Worm (Caenorhabditis elegans) whole organism, young adult: Measurements from ENCODE around the gene mrpl-40.

ENCODE experiments used
- C17E4.6 ChIP-seq: fragments of 200-800 bp; sonication (Bioruptor generic); IDR thresholded peaks from 2 replicates; pipeline ENCODE4 v1.3.6; 2022; ENCODE audit warnings: missing genetic modification reagents, missing genetic modification characterization, missing compliant biosample characterization
- D2030.7 ChIP-seq: fragments of 200-800 bp; sonication (Bioruptor generic); IDR thresholded peaks from 2 replicates; pipeline ENCODE4 v1.3.6; 2022; ENCODE audit warnings: missing genetic modification reagents, missing genetic modification characterization, missing compliant biosample characterization
- F49E8.2 ChIP-seq: sonication (generic microtip); optimal IDR thresholded peaks from 3 replicates; lab custom pipeline; 2017; ENCODE audit warnings: missing genetic modification characterization, mild to moderate bottlenecking, missing compliant biosample characterization, antibody characterized with exemption, moderate library complexity; ENCODE audit not compliant: insufficient read depth
- K12H6.12 ChIP-seq: fragments of 200-800 bp; sonication (Bioruptor generic); optimal IDR thresholded peaks from 2 replicates; lab custom pipeline; 2018; ENCODE audit warnings: mild to moderate bottlenecking, missing genetic modification characterization, missing compliant biosample characterization
- T07F8.4 ChIP-seq: sonication (generic microtip); optimal IDR thresholded peaks from 2 replicates; lab custom pipeline; 2016; ENCODE audit warnings: mild to moderate bottlenecking, missing genetic modification characterization, moderate library complexity, missing compliant biosample characterization
- Y67H2A.10 ChIP-seq: fragments of 200-800 bp; sonication (Bioruptor generic); conservative IDR thresholded peaks from 2 replicates; pipeline ENCODE4 v1.3.6; 2022; ENCODE audit warnings: missing genetic modification reagents, missing genetic modification characterization, missing compliant biosample characterization
- akir-1 ChIP-seq: fragments of 200-800 bp; sonication (Bioruptor generic); optimal IDR thresholded peaks from 2 replicates; lab custom pipeline; 2018; ENCODE audit warnings: mild to moderate bottlenecking, missing genetic modification characterization, moderate library complexity, missing compliant biosample characterization
- ama-1 ChIP-seq, 3 experiments: fragments of 150-350 bp in 1 of 3; sonication (generic microtip) in 2 of 3; optimal IDR thresholded peaks; 2 replicates each; lab custom pipeline; 2014 to 2018; ENCODE audit warnings: missing biosample characterization in 2 of 3, missing genetic modification characterization in 2 of 3, missing genetic modification reagents in 2 of 3
- aptf-2 ChIP-seq: fragments of 200-800 bp; sonication (Bioruptor generic); conservative IDR thresholded peaks from 2 replicates; pipeline ENCODE4 v1.3.6; 2022; ENCODE audit warnings: missing genetic modification reagents, missing genetic modification characterization, missing compliant biosample characterization
- attf-5 ChIP-seq: fragments of 200-800 bp; sonication (Bioruptor generic); optimal IDR thresholded peaks from 2 replicates; lab custom pipeline; 2018; ENCODE audit warnings: mild to moderate bottlenecking, missing genetic modification characterization, missing compliant biosample characterization
- ccch-3 ChIP-seq: fragments of 200-800 bp; sonication (Bioruptor generic); optimal IDR thresholded peaks from 2 replicates; lab custom pipeline; 2018; ENCODE audit warnings: mild to moderate bottlenecking, missing genetic modification characterization, missing compliant biosample characterization
- cebp-1 ChIP-seq, 2 experiments: fragments of 200-800 bp in 1 of 2; sonication (Bioruptor generic) in 1 of 2; sonication (generic microtip) in 1 of 2; IDR thresholded peaks in 1 of 2; optimal IDR thresholded peaks in 1 of 2; 2 replicates each; pipeline versions ENCODE4 v1.3.6 to Lab custom; 2017 to 2022; ENCODE audit warnings: missing compliant biosample characterization in 2 of 2, missing genetic modification characterization in 2 of 2, mild to moderate bottlenecking in 1 of 2, missing genetic modification reagents in 1 of 2, moderate library complexity in 1 of 2
- ceh-58 ChIP-seq: fragments of 200-800 bp; sonication (Bioruptor generic); IDR thresholded peaks from 2 replicates; pipeline ENCODE4 v1.3.6; 2022; ENCODE audit warnings: missing genetic modification characterization, missing compliant biosample characterization
- ceh-79 ChIP-seq: sonication (generic microtip); optimal IDR thresholded peaks from 2 replicates; lab custom pipeline; 2017; ENCODE audit warnings: mild to moderate bottlenecking, missing genetic modification characterization, missing compliant biosample characterization
- dox-1 ChIP-seq: fragments of 200-800 bp; sonication (Bioruptor generic); IDR thresholded peaks from 2 replicates; pipeline ENCODE4 v1.3.6; 2022; ENCODE audit warnings: missing genetic modification reagents, missing genetic modification characterization, missing compliant biosample characterization
- dpff-1 ChIP-seq: sonication (generic microtip); optimal IDR thresholded peaks from 2 replicates; lab custom pipeline; 2017; ENCODE audit warnings: mild to moderate bottlenecking, missing genetic modification characterization, missing compliant biosample characterization
- egl-18 ChIP-seq: fragments of 200-800 bp; sonication (Bioruptor generic); IDR thresholded peaks from 2 replicates; pipeline ENCODE4 v1.3.6; 2022; ENCODE audit warnings: missing genetic modification reagents, missing genetic modification characterization, missing compliant biosample characterization
- egrh-3 ChIP-seq: fragments of 200-800 bp; sonication (Bioruptor generic); IDR thresholded peaks from 2 replicates; pipeline ENCODE4 v1.3.6; 2022; ENCODE audit warnings: missing genetic modification reagents, missing genetic modification characterization, missing compliant biosample characterization
- ekl-4 ChIP-seq: fragments of 200-800 bp; sonication (Bioruptor generic); IDR thresholded peaks from 2 replicates; pipeline ENCODE4 v1.3.6; 2022; ENCODE audit warnings: missing genetic modification reagents, missing genetic modification characterization, missing compliant biosample characterization
- gei-17 ChIP-seq: fragments of 200-800 bp; sonication (Bioruptor generic); optimal IDR thresholded peaks from 2 replicates; lab custom pipeline; 2018; ENCODE audit warnings: mild to moderate bottlenecking, missing genetic modification characterization, missing compliant biosample characterization
- let-607 ChIP-seq, 2 experiments: fragments of 200-800 bp in 1 of 2; sonication (Bioruptor generic) in 1 of 2; sonication (generic microtip) in 1 of 2; optimal IDR thresholded peaks; 2 replicates each; lab custom pipeline; 2016 to 2018; ENCODE audit warnings: mild to moderate bottlenecking in 2 of 2, missing compliant biosample characterization in 2 of 2, missing genetic modification characterization in 2 of 2, moderate library complexity in 2 of 2, missing genotype in 1 of 2
- lin-26 ChIP-seq: fragments of 200-800 bp; sonication (Bioruptor generic); IDR thresholded peaks from 2 replicates; pipeline ENCODE4 v1.3.6; 2022; ENCODE audit warnings: missing genetic modification reagents, missing genetic modification characterization, missing compliant biosample characterization
- lin-35 ChIP-seq, 3 experiments: fragments of 150-350 bp in 2 of 3; sonication (generic microtip) in 1 of 3; optimal IDR thresholded peaks; 2 replicates each; lab custom pipeline; 2014 to 2018; ENCODE audit warnings: missing biosample characterization in 3 of 3, missing genetic modification characterization in 3 of 3, missing genetic modification reagents in 3 of 3
- lsl-1 ChIP-seq: fragments of 200-800 bp; sonication (Bioruptor generic); optimal IDR thresholded peaks from 2 replicates; lab custom pipeline; 2018; ENCODE audit warnings: mild to moderate bottlenecking, missing genetic modification characterization, moderate library complexity, missing compliant biosample characterization
- madf-8 ChIP-seq: fragments of 200-800 bp; sonication (Bioruptor generic); conservative IDR thresholded peaks from 2 replicates; pipeline ENCODE4 v1.3.6; 2022; ENCODE audit warnings: missing genetic modification reagents, missing genetic modification characterization, missing compliant biosample characterization
- nfya-1 ChIP-seq: sonication (generic microtip); optimal IDR thresholded peaks from 2 replicates; lab custom pipeline; 2017; ENCODE audit warnings: antibody characterized with exemption, missing compliant biosample characterization, missing genetic modification characterization, borderline replicate concordance; ENCODE audit not compliant: insufficient read depth
- nhr-80 ChIP-seq: sonication (generic microtip); optimal IDR thresholded peaks from 2 replicates; lab custom pipeline; 2016; ENCODE audit warnings: missing genetic modification characterization, missing compliant biosample characterization
- pha-4 ChIP-seq: fragments of 150-350 bp; sonication (generic microtip); optimal IDR thresholded peaks from 2 replicates; lab custom pipeline; 2014; ENCODE audit warnings: missing biosample characterization, missing genetic modification reagents, missing genetic modification characterization
- snpc-1.1 ChIP-seq: sonication (generic microtip); optimal IDR thresholded peaks from 2 replicates; lab custom pipeline; 2017; ENCODE audit warnings: missing genetic modification characterization, mild to moderate bottlenecking, missing compliant biosample characterization, antibody characterized with exemption, moderate library complexity, missing genotype, missing genetic modification reagents; ENCODE audit not compliant: insufficient read depth
- snpc-3.4 ChIP-seq: sonication (generic microtip); optimal IDR thresholded peaks from 2 replicates; lab custom pipeline; 2017; ENCODE audit warnings: missing genetic modification characterization, mild to moderate bottlenecking, missing compliant biosample characterization, antibody characterized with exemption, moderate library complexity, missing genotype, missing genetic modification reagents
- somi-1 ChIP-seq: fragments of 200-800 bp; sonication (Bioruptor generic); optimal IDR thresholded peaks from 2 replicates; lab custom pipeline; 2018; ENCODE audit warnings: mild to moderate bottlenecking, missing genetic modification characterization, missing compliant biosample characterization
- tbx-9 ChIP-seq: sonication (generic microtip); optimal IDR thresholded peaks from 2 replicates; lab custom pipeline; 2016; ENCODE audit warnings: borderline replicate concordance, missing genetic modification characterization, inconsistent platforms, missing compliant biosample characterization
- ztf-18 ChIP-seq: sonication (generic microtip); optimal IDR thresholded peaks from 2 replicates; lab custom pipeline; 2016; ENCODE audit warnings: missing genotype, mild to moderate bottlenecking, missing genetic modification characterization, missing compliant biosample characterization
- ztf-3 ChIP-seq: fragments of 200-800 bp; sonication (Bioruptor generic); optimal IDR thresholded peaks from 2 replicates; lab custom pipeline; 2018; ENCODE audit warnings: mild to moderate bottlenecking, missing genetic modification characterization, missing compliant biosample characterization

The mrpl-40 gene

DNA sequence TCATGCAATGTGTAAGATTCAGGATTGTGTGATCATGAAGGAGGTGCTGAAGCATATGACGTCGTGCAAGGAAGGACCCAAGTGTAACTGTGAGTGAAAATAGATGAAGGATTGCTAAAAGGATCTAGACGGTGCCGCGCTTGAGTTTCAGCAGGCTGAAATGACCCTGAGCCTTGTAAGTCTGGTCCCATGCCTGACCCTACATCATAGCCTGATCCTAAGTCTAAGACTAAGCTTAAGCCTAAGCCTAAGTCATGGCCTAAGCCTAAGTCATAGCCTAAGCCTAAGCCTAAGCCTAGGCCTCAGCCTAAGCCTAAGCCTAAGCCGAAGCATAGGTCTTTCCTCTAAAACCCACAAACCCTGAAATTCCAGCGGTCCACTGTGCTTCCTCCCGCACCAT is 30.5 kb downstream of the mrpl-40 start:
- TF ChIP-seq nfya-1 (tag; lab: Kevin White, UChicago) (no peak), ztf-3 (GFP tag; lab: Kevin White, UChicago) (no peak), dpff-1 (tag; lab: Kevin White, UChicago) (no peak), K12H6.12 (tag; lab: Kevin White, UChicago) (no peak), pha-4 (tag; lab: Kevin White, UChicago) (no peak), Y67H2A.10 (GFP tag; lab: Robert Waterston, UW) (no peak)

DNA sequence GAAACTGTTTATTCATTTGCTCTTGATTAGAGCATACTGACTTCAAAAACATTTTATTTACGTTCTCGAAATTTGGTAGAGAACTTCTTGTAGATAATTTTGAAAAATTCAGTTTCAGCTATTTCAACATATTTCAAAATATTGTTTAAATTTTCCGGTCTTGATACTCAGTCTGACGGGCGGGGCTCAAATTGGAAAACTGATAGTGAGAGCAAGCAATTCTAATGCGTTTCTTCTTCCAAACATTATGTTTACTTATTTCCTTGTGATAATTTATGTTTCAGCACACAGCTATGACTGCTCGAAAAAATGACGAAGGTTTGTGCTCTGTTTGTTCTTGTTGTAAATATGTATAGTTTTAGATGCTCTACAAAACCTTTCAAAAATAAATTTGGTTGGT is 32.8 kb downstream of the mrpl-40 start, which contains the start of gene pals-24:
Gene pals-24 (plus strand): TSS at position 237 of the 400 bp plus-strand sequence.
- TF ChIP-seq snpc-1.1 (tag; lab: Kevin White, UChicago) (no peak), K12H6.12 (tag; lab: Kevin White, UChicago) (no peak), dox-1 (peak; percentile 46), nhr-80 (tag; lab: Kevin White, UChicago) (peak; percentile 89), attf-5 (GFP tag; lab: Kevin White, UChicago) (peak; percentile 43), ccch-3 (GFP tag; lab: Kevin White, UChicago) (no peak), pha-4 (tag; lab: Kevin White, UChicago) (peak; percentile 16), cebp-1 (GFP tag; IDR thresholded peaks at IDR 0.05; lab: Robert Waterston, UW) (peak; percentile 74; the same call in 1 of the 2 replicates), cebp-1 (tag; optimal IDR thresholded peaks at IDR 0.05; lab: Kevin White, UChicago) (peak; percentile 76)

DNA sequence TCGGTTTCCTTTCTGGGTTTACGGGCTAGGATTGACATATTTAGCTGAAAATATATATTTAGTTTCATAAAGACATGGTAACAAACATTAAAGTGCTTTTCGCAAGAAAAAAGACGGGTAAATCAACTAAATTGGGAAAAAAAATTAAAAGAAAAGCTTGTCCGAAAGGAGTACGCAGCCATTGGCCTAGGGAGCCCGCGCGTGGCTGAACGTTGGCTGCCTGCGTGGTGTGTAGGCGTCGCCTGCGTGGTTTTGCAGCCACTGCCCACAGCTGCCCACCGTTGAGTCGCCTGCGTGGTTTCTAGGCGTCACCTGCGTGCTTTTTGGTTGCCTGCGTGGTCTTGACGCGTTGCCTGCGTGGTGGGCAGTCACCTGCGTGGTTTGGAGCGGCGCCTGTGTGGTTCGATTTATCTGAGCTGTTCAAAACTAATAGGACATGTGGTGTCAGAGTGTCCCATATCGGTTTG is 34.7 kb downstream of the mrpl-40 start, which contains the start of gene C29F9.12:
Gene C29F9.12 (minus strand): TSS at position 51 of the 467 bp plus-strand sequence.
- peak; percentile 52; the same call in 1 of the 2 replicates for TF ChIP-seq dox-1
- TF ChIP-seq egrh-3 (GFP tag; lab: Robert Waterston, UW) = 0 out of 2 replicates have a peak, but pooled peaks have one; percentile 24

DNA sequence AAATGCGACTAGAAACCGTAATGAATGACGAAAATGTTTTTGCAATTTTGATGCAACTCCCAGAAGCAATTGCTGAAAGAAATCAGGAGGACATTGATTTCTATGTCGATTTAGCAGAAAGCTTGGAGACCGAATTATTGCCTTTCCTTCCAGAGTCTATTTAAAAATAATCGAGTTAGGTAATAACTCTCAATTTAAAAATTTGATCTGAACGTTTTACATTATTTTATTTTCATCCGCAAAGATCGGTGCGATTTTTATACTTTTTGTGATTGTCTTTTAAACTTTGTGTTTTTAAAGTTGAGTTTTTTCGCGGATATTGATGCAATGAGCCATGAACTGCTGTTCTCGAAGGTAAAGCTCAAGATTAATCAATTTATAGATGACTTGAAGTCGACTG is 37.1 kb downstream of the mrpl-40 start, which contains the start of gene pals-23:
Gene pals-23 (plus strand): TSS at position 301 of the 400 bp plus-strand sequence.
- TF ChIP-seq lsl-1 (GFP tag; lab: Kevin White, UChicago) (no peak), ekl-4 (no peak), lin-26 (GFP tag; lab: Robert Waterston, UW) (no peak), tbx-9 (tag; lab: Kevin White, UChicago) (no peak), ceh-58 (GFP tag; lab: Robert Waterston, UW) (no peak), aptf-2 (GFP tag; lab: Robert Waterston, UW) (no peak), madf-8 (no peak), snpc-1.1 (tag; lab: Kevin White, UChicago) (no peak), ztf-18 (no peak), D2030.7 (GFP tag; lab: Robert Waterston, UW) (no peak), nfya-1 (tag; lab: Kevin White, UChicago) (no peak)

DNA sequence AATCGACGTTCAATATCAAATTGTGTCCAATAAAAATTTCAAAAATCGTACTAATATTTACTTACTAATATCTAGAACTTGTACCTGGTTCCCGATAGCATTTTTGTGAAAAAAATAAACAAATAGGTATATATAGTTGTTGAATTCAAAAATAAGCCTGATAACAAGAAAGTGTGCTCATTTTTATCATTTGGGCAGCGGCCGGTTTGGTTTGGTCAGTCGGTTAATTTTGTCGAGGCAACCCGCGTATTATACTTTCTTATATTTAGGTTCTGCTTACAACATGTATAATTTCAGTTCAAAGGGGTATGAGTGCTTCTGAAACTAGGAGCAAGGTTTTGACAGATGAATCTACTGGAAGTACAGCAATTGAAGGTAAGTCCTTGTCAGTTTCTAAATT is 43.3 kb downstream of the mrpl-40 start, which contains the start of the genes nhr-280 and C29F9.2:
Gene nhr-280 (minus strand): TSS at position 101 of the 400 bp plus-strand sequence.
Gene C29F9.2 (plus strand): TSS at position 298 of the 400 bp plus-strand sequence.
- TF ChIP-seq ceh-79 (tag; lab: Kevin White, UChicago) = no peak
- no peak for TF ChIP-seq gei-17 (GFP tag; lab: Kevin White, UChicago)
- peak; percentile 1 for TF ChIP-seq nhr-80 (tag; lab: Kevin White, UChicago)

DNA sequence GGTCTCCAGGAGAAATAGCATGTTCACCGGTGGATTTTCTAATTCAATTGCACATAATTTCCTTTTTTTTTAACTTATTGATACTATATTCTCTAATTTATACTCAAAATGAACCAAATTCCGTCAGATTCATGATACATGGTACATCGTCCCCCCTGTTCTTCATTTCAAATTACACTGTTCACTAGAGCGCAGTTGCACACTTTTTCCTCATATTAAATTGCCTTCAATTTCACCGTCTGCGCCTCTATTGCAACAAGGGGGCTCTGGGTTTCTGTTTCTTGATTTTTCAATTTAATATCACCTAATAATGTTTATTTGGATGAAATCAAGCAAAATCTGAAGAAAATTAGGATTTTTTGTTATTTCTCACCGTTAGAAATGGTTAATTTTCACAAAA is 44.3 kb downstream of the mrpl-40 start:
- TF ChIP-seq snpc-3.4 (no peak), C17E4.6 (GFP tag; lab: Robert Waterston, UW) (no peak), egl-18 (GFP tag; lab: Robert Waterston, UW) (no peak), F49E8.2 (tag; lab: Kevin White, UChicago) (no peak), akir-1 (GFP tag; lab: Kevin White, UChicago) (no peak), lin-35 (GFP tag; optimal IDR thresholded peaks at IDR 0.05; lab: Kevin White, UChicago) (peak in 1 of 3 experiments; percentile 28), ceh-79 (tag; lab: Kevin White, UChicago) (no peak), aptf-2 (GFP tag; lab: Robert Waterston, UW) (no peak), nhr-80 (tag; lab: Kevin White, UChicago) (peak; percentile 7), T07F8.4 (tag; lab: Kevin White, UChicago) (no peak), attf-5 (GFP tag; lab: Kevin White, UChicago) (peak; percentile 54), ama-1 (optimal IDR thresholded peaks at IDR 0.05; lab: Kevin White, UChicago) (no peak), ama-1 (GFP tag; optimal IDR thresholded peaks at IDR 0.05; lab: Kevin White, UChicago) (no peak), let-607 (tag; optimal IDR thresholded peaks at IDR 0.05; lab: Kevin White, UChicago) (no peak), somi-1 (GFP tag; lab: Kevin White, UChicago) (no peak), nfya-1 (tag; lab: Kevin White, UChicago) (no peak)
